Fruit fly (Drosophila melanogaster): ENCODE results near the gene CG8924.

CG8924 gene

dm6 chrX:15891606-15892345 is 49.1 kb upstream of the CG8924 start, which contains the start of gene shi (continued):
- TF ChIP-seq pfk (GFP tag; optimal IDR thresholded peaks at IDR 0.05) (peak; percentile 67), Lpt (GFP tag; optimal IDR thresholded peaks at IDR 0.05) (no peak), Hr78 (GFP tag; optimal IDR thresholded peaks at IDR 0.05) (peak in 1 of 2 experiments; percentile 100), CG32532 (GFP tag; IDR thresholded peaks at IDR 0.05) (peak; percentile 47; the same call in 1 of the 2 replicates), lbe (GFP tag; optimal IDR thresholded peaks at IDR 0.05) (no peak), CG4328 (GFP tag; optimal IDR thresholded peaks at IDR 0.05) (no peak), vnd (GFP tag; IDR thresholded peaks at IDR 0.05; ENCODE audit: partially characterized antibody) (peak; percentile 99), tin (GFP tag; optimal IDR thresholded peaks at IDR 0.05) (no peak), Elba2 (GFP tag; optimal IDR thresholded peaks at IDR 0.05) (peak; percentile 65), CG33213 (GFP tag; optimal IDR thresholded peaks at IDR 0.05) (peak; percentile 36), CrebB (tag; optimal IDR thresholded peaks at IDR 0.05) (peak; percentile 32), CG18011 (GFP tag; optimal IDR thresholded peaks at IDR 0.05) (no peak), Nf-YB (GFP tag; optimal IDR thresholded peaks at IDR 0.05) (peak; percentile 18), stwl (tag; optimal IDR thresholded peaks at IDR 0.05) (peak; percentile 89), CG12391 (tag; optimal IDR thresholded peaks at IDR 0.05) (peak; percentile 50), Fer3 (tag; optimal IDR thresholded peaks at IDR 0.05) (peak; percentile 9), sug (tag; optimal IDR thresholded peaks at IDR 0.05) (peak; percentile 46), YL-1 (GFP tag; optimal IDR thresholded peaks at IDR 0.05) (no peak), unpg (GFP tag; optimal IDR thresholded peaks at IDR 0.05) (no peak), CG6813 (GFP tag; optimal IDR thresholded peaks at IDR 0.05) (no peak), hb (GFP tag; IDR thresholded peaks at IDR 0.05; ENCODE audit: partially characterized antibody) (peak; percentile 99), sima (GFP tag; optimal IDR thresholded peaks at IDR 0.05) (no peak), luna (GFP tag; optimal IDR thresholded peaks at IDR 0.05) (no peak), ttk (GFP tag; IDR thresholded peaks at IDR 0.05) (no peak), Trl (optimal IDR thresholded peaks at IDR 0.05) (no peak), Trl (GFP tag; optimal IDR thresholded peaks at IDR 0.05) (no peak), tgo (GFP tag; IDR thresholded peaks at IDR 0.05) (no peak), aop (GFP tag; IDR thresholded peaks at IDR 0.05) (no peak), CG17829 (tag; optimal IDR thresholded peaks at IDR 0.05) (peak; percentile 37), fru (optimal IDR thresholded peaks at IDR 0.05) (no peak), peb (GFP tag; IDR thresholded peaks at IDR 0.05) (no peak), wek (GFP tag; optimal IDR thresholded peaks at IDR 0.05) (no peak), sc (optimal IDR thresholded peaks at IDR 0.05) (no peak), sc (GFP tag; optimal IDR thresholded peaks at IDR 0.05) (no peak), CG7271 (tag; optimal IDR thresholded peaks at IDR 0.05) (no peak), sna (GFP tag; IDR thresholded peaks at IDR 0.05; ENCODE audit: partially characterized antibody) (peak; percentile 93), Ada2b (GFP tag; IDR thresholded peaks at IDR 0.05) (no peak), Chrac-16 (GFP tag; optimal IDR thresholded peaks at IDR 0.05) (no peak), CG14710 (tag; optimal IDR thresholded peaks at IDR 0.05) (peak; percentile 60), CG7963 (GFP tag; IDR thresholded peaks at IDR 0.05; ENCODE audit: partially characterized antibody) (peak; percentile 98), Oaz (GFP tag; IDR thresholded peaks at IDR 0.05) (no peak), ap (GFP tag; IDR thresholded peaks at IDR 0.05) (no peak), Atf-2 (GFP tag; optimal IDR thresholded peaks at IDR 0.05) (no peak), CTCF (GFP tag; optimal IDR thresholded peaks at IDR 0.05) (no peak), Hr3 (GFP tag; optimal IDR thresholded peaks at IDR 0.05) (no peak), mld (GFP tag; IDR thresholded peaks at IDR 0.05; ENCODE audit: partially characterized antibody) (peak; percentile 96), Camta (GFP tag; optimal IDR thresholded peaks at IDR 0.05) (no peak), E2f1 (GFP tag; IDR thresholded peaks at IDR 0.05) (no peak), kni (GFP tag; optimal IDR thresholded peaks at IDR 0.05) (peak; percentile 19), CG8765 (GFP tag; IDR thresholded peaks at IDR 0.05) (no peak), grn (GFP tag; optimal IDR thresholded peaks at IDR 0.05) (peak; percentile 52)

All from whole organism, embryonic.